Worm (Caenorhabditis elegans) whole organism, young adult: ENCODE data around the gene frpr-3.

Experiments used
- C17E4.6 ChIP-seq: fragments of 200-800 bp; sonication (Bioruptor generic); IDR thresholded peaks from 2 replicates; pipeline ENCODE4 v1.3.6; 2022; ENCODE audit warnings: missing genetic modification reagents, missing genetic modification characterization, missing compliant biosample characterization
- F49E8.2 ChIP-seq: sonication (generic microtip); optimal IDR thresholded peaks from 3 replicates; lab custom pipeline; 2017; ENCODE audit warnings: missing genetic modification characterization, mild to moderate bottlenecking, missing compliant biosample characterization, antibody characterized with exemption, moderate library complexity; ENCODE audit not compliant: insufficient read depth
- dox-1 ChIP-seq: fragments of 200-800 bp; sonication (Bioruptor generic); IDR thresholded peaks from 2 replicates; pipeline ENCODE4 v1.3.6; 2022; ENCODE audit warnings: missing genetic modification reagents, missing genetic modification characterization, missing compliant biosample characterization
- lin-35 ChIP-seq, 3 experiments: fragments of 150-350 bp in 2 of 3; sonication (generic microtip) in 1 of 3; optimal IDR thresholded peaks; 2 replicates each; lab custom pipeline; 2014 to 2018; ENCODE audit warnings: missing biosample characterization in 3 of 3, missing genetic modification characterization in 3 of 3, missing genetic modification reagents in 3 of 3
- mcd-1 ChIP-seq: fragments of 200-800 bp; sonication (Bioruptor generic); IDR thresholded peaks from 2 replicates; pipeline ENCODE4 v1.3.6; 2022; ENCODE audit warnings: missing genetic modification reagents, missing genetic modification characterization, missing compliant biosample characterization
- unc-62 ChIP-seq: fragments of 150-350 bp; optimal IDR thresholded peaks from 2 replicates; lab custom pipeline; 2014; ENCODE audit warnings: missing biosample characterization, missing genetic modification reagents, missing genetic modification characterization

ce11 chrV:7822655-7823054, 51.6 kb downstream of the frpr-3 start:
- TF ChIP-seq F49E8.2 (no peak), C17E4.6 (GFP tag; lab: Robert Waterston, UW) (no peak), unc-62 (GFP tag; lab: Kevin White, UChicago) (no peak), mcd-1 (no peak), dox-1 (GFP tag; lab: Robert Waterston, UW) (no peak), lin-35 (GFP tag; optimal IDR thresholded peaks at IDR 0.05; lab: Kevin White, UChicago) (no peak)
